Worm (Caenorhabditis elegans) whole organism, late embryonic: Measurements from ENCODE around the gene piit-1.
A peak's percentile ranks its signal among the peaks of the same experiment; 100 is the strongest.

Experiments
- C38D4.7 ChIP-seq: fragments of 200-800 bp; sonication (Bioruptor generic); optimal IDR thresholded peaks from 2 replicates; lab custom pipeline; 2018; ENCODE audit warnings: mild to moderate bottlenecking, missing genetic modification characterization, moderate library complexity, missing compliant biosample characterization
- ceh-9 ChIP-seq: sonication (generic microtip); optimal IDR thresholded peaks from 2 replicates; lab custom pipeline; 2016; ENCODE audit warnings: mild to moderate bottlenecking, missing genetic modification characterization, inconsistent platforms, missing compliant biosample characterization
- dmd-4 ChIP-seq: sonication (generic microtip); optimal IDR thresholded peaks from 2 replicates; lab custom pipeline; 2016; ENCODE audit warnings: borderline replicate concordance, missing genetic modification characterization, missing compliant biosample characterization
- elt-4 ChIP-seq: sonication (generic microtip); optimal IDR thresholded peaks from 2 replicates; lab custom pipeline; 2016; ENCODE audit warnings: missing genetic modification characterization, missing compliant biosample characterization
- ets-4 ChIP-seq: sonication (generic microtip); optimal IDR thresholded peaks from 2 replicates; lab custom pipeline; 2016; ENCODE audit warnings: missing genetic modification characterization, missing compliant biosample characterization
- gmeb-2 ChIP-seq: sonication (generic microtip); optimal IDR thresholded peaks from 2 replicates; lab custom pipeline; 2016; ENCODE audit warnings: missing genetic modification characterization, inconsistent platforms, missing compliant biosample characterization
- hlh-30 ChIP-seq: sonication (generic microtip); optimal IDR thresholded peaks from 2 replicates; lab custom pipeline; 2017; ENCODE audit warnings: antibody characterized with exemption, missing genetic modification characterization, missing compliant biosample characterization; ENCODE audit not compliant: insufficient read depth
- nhr-232 ChIP-seq: sonication (generic microtip); optimal IDR thresholded peaks from 2 replicates; lab custom pipeline; 2016; ENCODE audit warnings: missing genetic modification characterization, missing compliant biosample characterization
- unc-86 ChIP-seq: sonication (generic microtip); optimal IDR thresholded peaks from 2 replicates; lab custom pipeline; 2016; ENCODE audit warnings: missing genetic modification characterization, missing compliant biosample characterization

DNA sequence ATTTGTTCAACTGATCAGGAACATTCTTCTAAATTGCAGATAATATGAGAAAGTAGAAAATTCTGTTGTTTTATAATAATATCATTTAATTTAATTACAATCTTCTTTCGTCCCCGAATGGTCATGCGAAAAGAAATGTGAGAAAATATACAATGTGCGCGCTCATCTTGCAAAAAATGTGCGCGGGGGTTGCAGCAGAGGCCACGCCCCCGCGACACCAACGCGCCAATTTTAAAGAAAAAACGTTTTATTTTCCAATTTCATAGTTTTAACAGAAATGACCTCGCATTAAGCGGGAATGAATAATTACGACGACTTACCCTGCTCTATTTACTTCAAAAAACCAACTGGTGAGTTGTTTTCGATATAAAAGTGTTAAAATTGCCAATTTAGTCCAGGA is 532 bp upstream of the piit-1 start, which contains the start of gene sas-5:
- TF ChIP-seq nhr-232, result peak; percentile 49
- peak; percentile 49 for TF ChIP-seq ets-4 (tag; lab: Kevin White, UChicago)
- TF ChIP-seq unc-86 (tag; lab: Kevin White, UChicago), result peak; percentile 83
- peak; percentile 40 for TF ChIP-seq ceh-9 (tag; lab: Kevin White, UChicago)
- TF ChIP-seq dmd-4 (tag; lab: Kevin White, UChicago), result peak; percentile 71
- peak; percentile 80 for TF ChIP-seq C38D4.7 (GFP tag; lab: Kevin White, UChicago)
- TF ChIP-seq elt-4, result no peak
- TF ChIP-seq hlh-30, result peak; percentile 13
- peak; percentile 79 for TF ChIP-seq gmeb-2 (tag; lab: Kevin White, UChicago)
